Fruit fly (Drosophila melanogaster) whole organism, prepupa: ENCODE measurements around the gene TTLL3A.

Experiments
- CG16779 ChIP-seq: fragments of 200-800 bp; sonication (Bioruptor generic); optimal IDR thresholded peaks from 3 replicates; lab custom pipeline; 2017; ENCODE audit warnings: missing biosample characterization, mild to moderate bottlenecking, missing genetic modification characterization
- CG34406 ChIP-seq: fragments of 200-800 bp; sonication (Bioruptor generic); optimal IDR thresholded peaks from 3 replicates; lab custom pipeline; 2016; ENCODE audit warnings: missing biosample characterization, missing genetic modification characterization
- CG6792 ChIP-seq: fragments of 200-800 bp; sonication (Bioruptor generic); optimal IDR thresholded peaks from 3 replicates; lab custom pipeline; 2016; ENCODE audit warnings: missing biosample characterization, missing genetic modification characterization
- Eip75B ChIP-seq: fragments of 200-800 bp; sonication (Bioruptor generic); optimal IDR thresholded peaks from 3 replicates; lab custom pipeline; 2016; ENCODE audit warnings: missing biosample characterization, missing genetic modification characterization
- acj6 ChIP-seq: fragments of 200-800 bp; sonication (Bioruptor generic); optimal IDR thresholded peaks from 3 replicates; lab custom pipeline; 2016; ENCODE audit warnings: missing biosample characterization, missing genetic modification characterization
- esn ChIP-seq: fragments of 200-800 bp; sonication (Bioruptor generic); optimal IDR thresholded peaks from 2 replicates; lab custom pipeline; 2016; ENCODE audit warnings: missing biosample characterization, mild to moderate bottlenecking, missing genetic modification characterization, moderate library complexity

- TF ChIP-seq Eip75B (GFP tag; lab: Kevin White, UChicago) (peak; percentile 9), CG6792 (GFP tag; lab: Kevin White, UChicago) (no peak), CG16779 (tag; lab: Kevin White, UChicago) (no peak), esn (GFP tag; lab: Kevin White, UChicago) (no peak), acj6 (GFP tag; lab: Kevin White, UChicago) (peak; percentile 20), CG34406 (GFP tag; lab: Kevin White, UChicago) (no peak)
These were observed 47.9 kb downstream of the TTLL3A start for dm6 chr2L:6692048-6692447.
